Worm (Caenorhabditis elegans) whole organism, mixed stage, embryonic: ENCODE data around the gene nhr-267.

Experiments used
- M03D4.4 ChIP-seq: sonication (generic microtip); optimal IDR thresholded peaks from 2 replicates; lab custom pipeline; 2017; ENCODE audit warnings: mild to moderate bottlenecking, missing genetic modification characterization, missing compliant biosample characterization
- blmp-1 ChIP-seq: fragments of 150-350 bp; optimal IDR thresholded peaks from 2 replicates; lab custom pipeline; 2014; ENCODE audit warnings: missing biosample characterization, missing genetic modification characterization
- ceh-83 ChIP-seq: fragments of 200-800 bp; sonication (Bioruptor generic); optimal IDR thresholded peaks from 2 replicates; lab custom pipeline; 2018; ENCODE audit warnings: mild to moderate bottlenecking, missing genetic modification characterization, missing compliant biosample characterization
- elt-1 ChIP-seq: sonication (generic microtip); optimal IDR thresholded peaks from 2 replicates; lab custom pipeline; 2017; ENCODE audit warnings: missing genetic modification characterization, mild to moderate bottlenecking, missing compliant biosample characterization, antibody characterized with exemption, moderate library complexity, borderline replicate concordance; ENCODE audit not compliant: insufficient read depth
- mab-5 ChIP-seq: fragments of 150-350 bp; optimal IDR thresholded peaks from 2 replicates; lab custom pipeline; 2014; ENCODE audit warnings: missing biosample characterization, missing genetic modification characterization
- mls-2 ChIP-seq: sonication (generic microtip); optimal IDR thresholded peaks from 2 replicates; lab custom pipeline; 2016; ENCODE audit warnings: mild to moderate bottlenecking, missing genetic modification characterization, moderate library complexity, missing compliant biosample characterization
- nhr-12 ChIP-seq: fragments of 150-350 bp; optimal IDR thresholded peaks from 2 replicates; lab custom pipeline; 2014; ENCODE audit warnings: missing biosample characterization, missing genetic modification characterization
- nhr-2 ChIP-seq: fragments of 150-350 bp; optimal IDR thresholded peaks from 2 replicates; lab custom pipeline; 2014; ENCODE audit warnings: missing biosample characterization, missing genetic modification characterization
- snpc-4 ChIP-seq: fragments of 150-350 bp; optimal IDR thresholded peaks from 2 replicates; lab custom pipeline; 2014; ENCODE audit warnings: missing biosample characterization, missing genetic modification characterization
- sptf-1 ChIP-seq: sonication (generic microtip); optimal IDR thresholded peaks from 2 replicates; lab custom pipeline; 2017; ENCODE audit warnings: mild to moderate bottlenecking, missing genetic modification characterization, moderate library complexity, missing compliant biosample characterization
- unc-39 ChIP-seq: fragments of 150-350 bp; optimal IDR thresholded peaks from 2 replicates; lab custom pipeline; 2014; ENCODE audit warnings: missing biosample characterization, missing genetic modification characterization
- unc-62 ChIP-seq: fragments of 150-350 bp; optimal IDR thresholded peaks from 2 replicates; lab custom pipeline; 2014; ENCODE audit warnings: missing biosample characterization, missing genetic modification reagents, missing genetic modification characterization
- ztf-11 ChIP-seq: fragments of 150-350 bp; optimal IDR thresholded peaks from 2 replicates; lab custom pipeline; 2014; ENCODE audit warnings: missing biosample characterization, missing genetic modification characterization

DNA sequence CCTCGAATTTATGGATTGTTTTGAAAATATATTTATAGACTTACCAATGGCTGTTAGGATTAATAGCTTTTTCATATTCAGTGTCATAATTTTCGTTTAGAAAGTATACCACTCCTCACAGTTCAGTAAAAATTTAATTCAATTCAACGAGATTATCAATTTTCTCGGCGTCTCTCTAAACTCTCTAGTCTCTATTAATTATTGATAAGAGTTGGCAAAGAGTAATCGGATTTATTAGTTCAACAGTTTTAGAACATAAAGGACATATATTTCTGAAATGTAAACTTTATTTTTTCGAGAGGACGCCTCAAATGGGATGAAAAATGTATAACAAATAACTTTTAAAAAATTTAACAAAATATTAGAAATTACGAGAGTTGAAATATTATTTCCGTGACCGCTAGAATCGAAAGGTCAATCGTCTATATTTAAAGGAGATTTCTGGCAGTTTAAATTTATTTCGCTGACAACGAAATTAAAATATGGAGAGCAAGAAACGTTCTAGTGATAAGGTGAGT is 37.8 kb upstream of the nhr-267 start, which contains the start of the genes nspg-11 and F49C12.15:
- no peak for TF ChIP-seq unc-62 (GFP tag; lab: Kevin White, UChicago)
- TF ChIP-seq mab-5: no peak
- TF ChIP-seq unc-39: no peak
- no peak for TF ChIP-seq ztf-11
- no peak for TF ChIP-seq ceh-83 (GFP tag; lab: Kevin White, UChicago)
- no peak for TF ChIP-seq snpc-4
- TF ChIP-seq blmp-1 (tag; lab: Kevin White, UChicago): no peak
- TF ChIP-seq nhr-12 (tag; lab: Kevin White, UChicago): no peak
- TF ChIP-seq nhr-2 (tag; lab: Kevin White, UChicago): no peak
- TF ChIP-seq M03D4.4 (tag; lab: Kevin White, UChicago): no peak
- no peak for TF ChIP-seq elt-1 (tag; lab: Kevin White, UChicago)
- TF ChIP-seq sptf-1: no peak
- TF ChIP-seq mls-2 (tag; lab: Kevin White, UChicago): no peak
